Fruit fly (Drosophila melanogaster) whole organism, wandering third instar larva: ENCODE measurements around the gene mbo.

ENCODE experiments used
- OdsH ChIP-seq: fragments of 200-800 bp; sonication (Bioruptor generic); optimal IDR thresholded peaks from 2 replicates; lab custom pipeline; 2016; ENCODE audit warnings: missing biosample characterization, mild to moderate bottlenecking, missing genetic modification characterization
- h ChIP-seq: fragments of 200-800 bp; sonication (Bioruptor generic); optimal IDR thresholded peaks from 3 replicates; lab custom pipeline; 2016; ENCODE audit warnings: missing biosample characterization, mild to moderate bottlenecking, missing genetic modification characterization
- psq ChIP-seq: fragments of 200-800 bp; sonication (Bioruptor generic); optimal IDR thresholded peaks from 3 replicates; lab custom pipeline; 2017; ENCODE audit warnings: missing biosample characterization, mild to moderate bottlenecking, missing genetic modification characterization, moderate library complexity
- sage ChIP-seq: fragments of 200-800 bp; sonication (Bioruptor generic); optimal IDR thresholded peaks from 2 replicates; lab custom pipeline; 2016; ENCODE audit warnings: missing biosample characterization, mild to moderate bottlenecking, missing genetic modification characterization

dm6 chr3R:12630369-12630768, 48.5 kb downstream of the mbo start, which contains the start of gene Not10:
- peak; percentile 28 for TF ChIP-seq psq
- no peak for TF ChIP-seq h (GFP tag; lab: Kevin White, UChicago)
- no peak for TF ChIP-seq OdsH (GFP tag; lab: Kevin White, UChicago)
- TF ChIP-seq sage (GFP tag; lab: Kevin White, UChicago) = peak; percentile 31
